Fruit fly (Drosophila melanogaster) whole organism: ENCODE measurements around the gene Met.

Experiments used
- pan ChIP-seq: fragments of >200 bp; optimal IDR thresholded peaks from 2 replicates; lab custom pipeline; 2017
- usp ChIP-seq: fragments of >200 bp; optimal IDR thresholded peaks from 2 replicates; lab custom pipeline; 2017; ENCODE audit warnings: missing biosample characterization, missing genetic modification characterization, mixed read lengths

DNA sequence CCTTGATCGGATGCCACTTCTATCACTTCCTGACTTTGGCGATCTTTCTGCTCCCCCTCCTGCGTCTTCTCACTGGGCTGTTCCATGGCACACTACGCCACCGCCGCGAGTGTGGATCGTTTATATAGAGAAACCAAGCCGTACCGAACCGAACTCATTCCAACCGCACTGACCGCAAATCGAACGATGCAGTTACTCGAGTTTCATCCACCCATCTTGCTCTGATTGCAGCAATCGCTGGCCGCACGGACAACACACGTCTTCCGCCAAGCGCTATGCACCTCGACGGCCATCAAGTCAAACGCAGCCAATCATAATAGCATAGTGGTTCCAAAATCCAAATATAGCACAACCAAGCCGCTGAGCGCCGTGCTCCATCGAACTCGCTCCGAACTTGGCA, 31.8 kb upstream of the Met start, which contains the start of gene pkm:
- TF ChIP-seq usp (GFP tag; lab: Kevin White, UChicago) (no peak), pan (no peak)
